Worm (Caenorhabditis elegans): ENCODE results near the gene tag-342.
"Not testable (repeated sequence)": the region's sequence is repeated elsewhere in the genome, so short reads cannot be mapped to it uniquely, and the experiment has no call there.

ce11 chrIII:9447634-9448033 is 20.3 kb upstream of the tag-342 start:
- TF ChIP-seq ama-1 (optimal IDR thresholded peaks at IDR 0.05); scrt-1 (GFP tag; IDR thresholded peaks at IDR 0.05): not testable (repeated sequence)

Data from whole organism, early embryonic.